Fruit fly (Drosophila melanogaster) whole organism, embryonic: ENCODE results near the gene CG31997.

Source experiments
- Asciz ChIP-seq: fragments of 200-800 bp; sonication (Bioruptor generic); optimal IDR thresholded peaks from 2 replicates; lab custom pipeline; 2017; ENCODE audit warnings: missing biosample characterization, mild to moderate bottlenecking, missing genetic modification characterization, missing genetic modification reagents
- B-H1 ChIP-seq: fragments of 200-800 bp; sonication (Bioruptor generic); IDR thresholded peaks from 3 replicates; pipeline ENCODE4 v1.3.6; 2022; ENCODE audit warnings: missing biosample characterization, missing genetic modification characterization
- CG1024 ChIP-seq: fragments of 200-800 bp; sonication (Bioruptor generic); IDR thresholded peaks from 2 replicates; pipeline ENCODE4 v1.3.6; 2022; ENCODE audit warnings: missing biosample characterization, missing genetic modification characterization
- CG10267 ChIP-seq: fragments of 200-800 bp; sonication (Bioruptor generic); optimal IDR thresholded peaks from 2 replicates; lab custom pipeline; 2018; ENCODE audit warnings: missing biosample characterization, mild to moderate bottlenecking, missing genetic modification characterization, moderate library complexity
- CG10431 ChIP-seq: fragments of 200-800 bp; sonication (Bioruptor generic); optimal IDR thresholded peaks from 3 replicates; lab custom pipeline; 2018; ENCODE audit warnings: missing biosample characterization, mild to moderate bottlenecking, missing genetic modification characterization
- CG10565 ChIP-seq: fragments of 200-800 bp; sonication (Bioruptor generic); optimal IDR thresholded peaks from 3 replicates; lab custom pipeline; 2016; ENCODE audit warnings: missing biosample characterization, mild to moderate bottlenecking, missing genetic modification characterization
- CG11723 ChIP-seq: fragments of 200-800 bp; sonication (Bioruptor generic); optimal IDR thresholded peaks from 2 replicates; lab custom pipeline; 2017; ENCODE audit warnings: missing biosample characterization, mild to moderate bottlenecking, missing genetic modification characterization
- CG12659 ChIP-seq: fragments of 200-800 bp; sonication (Bioruptor generic); optimal IDR thresholded peaks from 3 replicates; lab custom pipeline; 2017; ENCODE audit warnings: mild to moderate bottlenecking, missing biosample characterization, missing genetic modification reagents, missing genetic modification characterization
- CG13287 ChIP-seq: fragments of 200-800 bp; sonication (Bioruptor generic); IDR thresholded peaks from 2 replicates; pipeline ENCODE4 v1.3.6; 2022; ENCODE audit warnings: missing biosample characterization, missing genetic modification characterization; ENCODE audit not compliant: partially characterized antibody
- CG15073 ChIP-seq: fragments of 200-800 bp; sonication (Bioruptor generic); optimal IDR thresholded peaks from 2 replicates; lab custom pipeline; 2016; ENCODE audit warnings: missing biosample characterization, missing genetic modification characterization
- CG1603 ChIP-seq: fragments of 200-800 bp; sonication (Bioruptor generic); optimal IDR thresholded peaks from 2 replicates; lab custom pipeline; 2019; ENCODE audit warnings: missing biosample characterization, mild to moderate bottlenecking, missing genetic modification characterization, moderate library complexity
- CG16813 ChIP-seq: fragments of 200-800 bp; sonication (Bioruptor generic); IDR thresholded peaks from 3 replicates; pipeline ENCODE4 v1.3.6; 2022; ENCODE audit warnings: missing biosample characterization, missing genetic modification characterization; ENCODE audit not compliant: partially characterized antibody
- CG17186 ChIP-seq: fragments of 200-800 bp; sonication (Bioruptor generic); optimal IDR thresholded peaks from 3 replicates; lab custom pipeline; 2017; ENCODE audit warnings: missing biosample characterization, missing genetic modification reagents, missing genetic modification characterization
- CG18619 ChIP-seq: fragments of 200-800 bp; sonication (Bioruptor generic); optimal IDR thresholded peaks from 3 replicates; lab custom pipeline; 2017; ENCODE audit warnings: missing biosample characterization, mild to moderate bottlenecking, missing genetic modification characterization
- CG30020 ChIP-seq: fragments of 200-800 bp; optimal IDR thresholded peaks from 2 replicates; lab custom pipeline; 2019; ENCODE audit warnings: missing biosample characterization, mild to moderate bottlenecking, missing genetic modification characterization, moderate library complexity
- CG7372 ChIP-seq: fragments of 200-800 bp; sonication (Bioruptor generic); IDR thresholded peaks from 2 replicates; pipeline ENCODE4 v1.3.6; 2022; ENCODE audit warnings: missing biosample characterization, missing genetic modification characterization
- CG8290 ChIP-seq, 3 experiments: fragments of 200-800 bp; sonication (Bioruptor generic); optimal IDR thresholded peaks; 2 replicates each; lab custom pipeline; 2016 to 2019; ENCODE audit warnings: missing biosample characterization in 3 of 3, missing genetic modification characterization in 3 of 3, mild to moderate bottlenecking in 2 of 3, moderate library complexity in 1 of 3
- CrebB ChIP-seq: fragments of 200-800 bp; sonication (Bioruptor generic); optimal IDR thresholded peaks from 3 replicates; lab custom pipeline; 2018; ENCODE audit warnings: missing biosample characterization, mild to moderate bottlenecking, missing genetic modification characterization
- D19B ChIP-seq: fragments of 200-800 bp; sonication (Bioruptor generic); optimal IDR thresholded peaks from 2 replicates; lab custom pipeline; 2017; ENCODE audit warnings: missing biosample characterization, mild to moderate bottlenecking, missing genetic modification characterization
- Dfd ChIP-seq, 2 experiments: fragments of >200 bp; optimal IDR thresholded peaks; 2 replicates each; lab custom pipeline; 2017; ENCODE audit warnings: missing biosample characterization in 2 of 2, missing genetic modification characterization in 2 of 2
- Dip2 ChIP-seq: fragments of 200-800 bp; sonication (Bioruptor generic); IDR thresholded peaks from 2 replicates; pipeline ENCODE4 v1.3.6; 2022; ENCODE audit warnings: missing biosample characterization, missing genetic modification characterization
- Dip3 ChIP-seq: fragments of 200-800 bp; sonication (Bioruptor generic); optimal IDR thresholded peaks from 3 replicates; lab custom pipeline; 2016; ENCODE audit warnings: missing biosample characterization, missing genetic modification characterization
- E2f2 ChIP-seq: fragments of 200-800 bp; sonication (Bioruptor generic); IDR thresholded peaks from 2 replicates; pipeline ENCODE4 v1.3.6; 2022; ENCODE audit warnings: missing biosample characterization, missing genetic modification characterization
- Ets97D ChIP-seq: fragments of 200-800 bp; sonication (Bioruptor generic); optimal IDR thresholded peaks from 3 replicates; lab custom pipeline; 2016; ENCODE audit warnings: missing biosample characterization, missing genetic modification characterization
- HLH54F ChIP-seq: fragments of 200-800 bp; sonication (Bioruptor generic); optimal IDR thresholded peaks from 3 replicates; lab custom pipeline; 2016; ENCODE audit warnings: missing biosample characterization, missing genetic modification characterization
- HLHmδ ChIP-seq: fragments of 200-800 bp; sonication (Bioruptor generic); optimal IDR thresholded peaks from 2 replicates; lab custom pipeline; 2018; ENCODE audit warnings: missing biosample characterization, mild to moderate bottlenecking, missing genetic modification characterization, moderate library complexity
- Hmr ChIP-seq: fragments of 200-800 bp; sonication (Bioruptor generic); optimal IDR thresholded peaks from 3 replicates; lab custom pipeline; 2017; ENCODE audit warnings: mild to moderate bottlenecking, missing biosample characterization, missing genetic modification reagents, missing genetic modification characterization
- Lpt ChIP-seq: fragments of >200 bp; optimal IDR thresholded peaks from 2 replicates; lab custom pipeline; 2018; ENCODE audit warnings: missing biosample characterization, missing genetic modification characterization
- Mrtf ChIP-seq: fragments of 200-800 bp; sonication (Bioruptor generic); IDR thresholded peaks from 3 replicates; pipeline ENCODE4 v1.3.6; 2022; ENCODE audit warnings: missing biosample characterization, missing genetic modification characterization
- NK7.1 ChIP-seq: fragments of 200-800 bp; sonication (Bioruptor generic); optimal IDR thresholded peaks from 3 replicates; lab custom pipeline; 2016; ENCODE audit warnings: missing biosample characterization, missing genetic modification characterization
- Optix ChIP-seq: fragments of 200-800 bp; sonication (Bioruptor generic); IDR thresholded peaks from 3 replicates; pipeline ENCODE4 v1.3.6; 2022; ENCODE audit warnings: missing biosample characterization, missing genetic modification characterization
- Sry-β ChIP-seq: fragments of 200-800 bp; sonication (Bioruptor generic); optimal IDR thresholded peaks from 2 replicates; lab custom pipeline; 2018; ENCODE audit warnings: missing biosample characterization, mild to moderate bottlenecking, missing genetic modification characterization, moderate library complexity
- Xrp1 ChIP-seq: fragments of 200-800 bp; sonication (Bioruptor generic); IDR thresholded peaks from 2 replicates; pipeline ENCODE4 v1.3.6; 2022; ENCODE audit warnings: missing biosample characterization, missing genetic modification characterization
- aop ChIP-seq: fragments of 200-800 bp; sonication (Bioruptor generic); IDR thresholded peaks from 2 replicates; pipeline ENCODE4 v1.3.6; 2022; ENCODE audit warnings: missing biosample characterization, missing genetic modification characterization
- bsh ChIP-seq, 2 experiments: fragments of 200-800 bp; sonication (Bioruptor generic); optimal IDR thresholded peaks; 2 replicates each; lab custom pipeline; 2017 to 2018; ENCODE audit warnings: mild to moderate bottlenecking in 2 of 2, missing biosample characterization in 2 of 2, missing genetic modification characterization in 2 of 2, moderate library complexity in 1 of 2
- dan ChIP-seq: fragments of 200-800 bp; sonication (Bioruptor generic); IDR thresholded peaks from 2 replicates; pipeline ENCODE4 v1.3.6; 2022; ENCODE audit warnings: missing biosample characterization, missing genetic modification characterization
- fru ChIP-seq: fragments of >200 bp; optimal IDR thresholded peaks from 2 replicates; lab custom pipeline; 2017
- hkb ChIP-seq, 2 experiments: fragments of 200-800 bp in 1 of 2; fragments of >200 bp in 1 of 2; sonication (Bioruptor generic) in 1 of 2; IDR thresholded peaks in 1 of 2; optimal IDR thresholded peaks in 1 of 2; 2 replicates each; pipeline versions ENCODE4 v1.3.6 to Lab custom; 2017 to 2022; ENCODE audit warnings: missing biosample characterization in 1 of 2, missing genetic modification characterization in 1 of 2
- ken ChIP-seq: fragments of 200-800 bp; sonication (Bioruptor generic); IDR thresholded peaks from 3 replicates; pipeline ENCODE4 v1.3.6; 2022; ENCODE audit warnings: missing biosample characterization, missing genetic modification characterization
- kni ChIP-seq: fragments of 200-800 bp; sonication (Bioruptor generic); optimal IDR thresholded peaks from 3 replicates; lab custom pipeline; 2017; ENCODE audit warnings: mild to moderate bottlenecking, missing biosample characterization, missing genetic modification reagents, missing genetic modification characterization
- mam ChIP-seq: fragments of 200-800 bp; sonication (Bioruptor generic); optimal IDR thresholded peaks from 3 replicates; lab custom pipeline; 2016; ENCODE audit warnings: missing biosample characterization, missing genetic modification characterization
- odd ChIP-seq: fragments of 200-800 bp; sonication (Bioruptor generic); optimal IDR thresholded peaks from 2 replicates; lab custom pipeline; 2017; ENCODE audit warnings: missing biosample characterization, mild to moderate bottlenecking, missing genetic modification characterization
- peb ChIP-seq: fragments of 200-800 bp; sonication (Bioruptor generic); IDR thresholded peaks from 2 replicates; pipeline ENCODE4 v1.3.6; 2022; ENCODE audit warnings: missing biosample characterization, missing genetic modification characterization
- pfk ChIP-seq: fragments of 200-800 bp; sonication (Bioruptor generic); optimal IDR thresholded peaks from 2 replicates; lab custom pipeline; 2018; ENCODE audit warnings: missing biosample characterization, mild to moderate bottlenecking, missing genetic modification characterization, moderate library complexity
- phol ChIP-seq: fragments of 200-800 bp; sonication (Bioruptor generic); optimal IDR thresholded peaks from 3 replicates; lab custom pipeline; 2018; ENCODE audit warnings: missing biosample characterization, mild to moderate bottlenecking, missing genetic modification characterization, moderate library complexity
- pzg ChIP-seq: fragments of 200-800 bp; sonication (Bioruptor generic); optimal IDR thresholded peaks from 3 replicates; lab custom pipeline; 2018; ENCODE audit warnings: missing biosample characterization, mild to moderate bottlenecking, missing genetic modification characterization, moderate library complexity
- row ChIP-seq: fragments of 200-800 bp; sonication (Bioruptor generic); IDR thresholded peaks from 3 replicates; pipeline ENCODE4 v1.3.6; 2022; ENCODE audit warnings: missing biosample characterization, missing genetic modification characterization
- ssp ChIP-seq: fragments of 200-800 bp; sonication (Bioruptor generic); IDR thresholded peaks from 2 replicates; pipeline ENCODE4 v1.3.6; 2022; ENCODE audit warnings: missing biosample characterization, missing genetic modification characterization
- trem ChIP-seq: fragments of 200-800 bp; optimal IDR thresholded peaks from 3 replicates; lab custom pipeline; 2019; ENCODE audit warnings: missing biosample characterization, mild to moderate bottlenecking, missing genetic modification characterization, moderate library complexity

Gene CG31997

dm6 chr4:130558-130957 lies 25.3 kb downstream of the CG31997 start (continued):
- no peak for TF ChIP-seq CG17186 (GFP tag; lab: Kevin White, UChicago)
- no peak for TF ChIP-seq CG18619
- no peak for TF ChIP-seq CrebB
- TF ChIP-seq phol (tag; lab: Kevin White, UChicago) = peak; percentile 37
- TF ChIP-seq D19B (GFP tag; lab: Kevin White, UChicago) = peak; percentile 2
- no peak for TF ChIP-seq B-H1
- TF ChIP-seq Hmr (GFP tag; lab: Kevin White, UChicago) = no peak
- no peak for TF ChIP-seq NK7.1 (GFP tag; lab: Kevin White, UChicago)
- no peak for TF ChIP-seq Lpt (GFP tag; lab: Kevin White, UChicago)
- TF ChIP-seq CG16813 (GFP tag; lab: Robert Waterston, UW) = peak; percentile 81
- TF ChIP-seq kni = no peak
- peak; percentile 25; the same call in 1 of the 3 replicates for TF ChIP-seq row (GFP tag; lab: Robert Waterston, UW)
- no peak for TF ChIP-seq ken
- no peak for TF ChIP-seq CG15073 (GFP tag; lab: Kevin White, UChicago)
- no peak for TF ChIP-seq Asciz (GFP tag; lab: Kevin White, UChicago)
- no peak for TF ChIP-seq Optix (GFP tag; lab: Robert Waterston, UW)
- no peak for TF ChIP-seq HLHmδ (GFP tag; lab: Kevin White, UChicago)
- peak; percentile 87 for TF ChIP-seq ssp (GFP tag; lab: Robert Waterston, UW)
- no peak for TF ChIP-seq hkb (optimal IDR thresholded peaks at IDR 0.05; lab: Kevin White, UChicago)
- TF ChIP-seq hkb (GFP tag; IDR thresholded peaks at IDR 0.05; lab: Robert Waterston, UW) = no peak
- no peak for TF ChIP-seq Mrtf (GFP tag; lab: Robert Waterston, UW)
- TF ChIP-seq E2f2 (GFP tag; lab: Robert Waterston, UW) = no peak
- no peak for TF ChIP-seq Xrp1
- TF ChIP-seq CG1603 (tag; lab: Kevin White, UChicago) = peak; percentile 74
- TF ChIP-seq CG13287 = no peak; the same call in 1 of the 2 replicates
- no peak for TF ChIP-seq Dip3
- no peak for TF ChIP-seq mam (GFP tag; lab: Kevin White, UChicago)

dm6 chr4:129644-130272 lies 26.1 kb downstream of the CG31997 start, which contains the start of gene Ank:
Gene Ank, minus strand, starts transcription at chr4:129849.
- TF ChIP-seq peb (GFP tag; lab: Robert Waterston, UW) (no peak), Dip2 (GFP tag; lab: Robert Waterston, UW) (no peak), CG30020 (peak; percentile 99), Ets97D (GFP tag; lab: Kevin White, UChicago) (peak; percentile 16), CG11723 (peak; percentile 95), ssp (GFP tag; lab: Robert Waterston, UW) (peak; percentile 99), CG10267 (tag; lab: Kevin White, UChicago) (peak; percentile 0), pzg (GFP tag; lab: Kevin White, UChicago) (peak; percentile 44), odd (GFP tag; lab: Kevin White, UChicago) (no peak), CG8290 (GFP tag; optimal IDR thresholded peaks at IDR 0.05; lab: Kevin White, UChicago) (no peak), CG8290 (tag; optimal IDR thresholded peaks at IDR 0.05; lab: Kevin White, UChicago) (peak in 1 of 2 experiments; percentile 10), bsh (GFP tag; optimal IDR thresholded peaks at IDR 0.05; lab: Kevin White, UChicago) (no peak), dan (GFP tag; lab: Robert Waterston, UW) (no peak), CG12659 (peak; percentile 11), Sry-β (GFP tag; lab: Kevin White, UChicago) (no peak), aop (GFP tag; lab: Robert Waterston, UW) (no peak), hkb (optimal IDR thresholded peaks at IDR 0.05; lab: Kevin White, UChicago) (no peak), hkb (GFP tag; IDR thresholded peaks at IDR 0.05; lab: Robert Waterston, UW) (0 out of 2 replicates have a peak, but pooled peaks have one; percentile 10), CG7372 (GFP tag; lab: Robert Waterston, UW) (no peak), Xrp1 (no peak), Dfd (GFP tag; optimal IDR thresholded peaks at IDR 0.05; lab: Kevin White, UChicago) (peak in 1 of 2 experiments; percentile 35), trem (tag; lab: Kevin White, UChicago) (peak; percentile 1), CG10431 (no peak), fru (lab: Kevin White, UChicago) (no peak), pfk (GFP tag; lab: Kevin White, UChicago) (peak; percentile 76), CG1024 (GFP tag; lab: Robert Waterston, UW) (peak; percentile 98), HLH54F (no peak), CG10565 (GFP tag; lab: Kevin White, UChicago) (no peak)
